Worm (Caenorhabditis elegans): ENCODE results near the gene F38A1.15.

The F38A1.15 gene

ce11 chrIV:1212357-1212756 is 30.8 kb downstream of the F38A1.15 start:
- TF ChIP-seq ahr-1 (tag; optimal IDR thresholded peaks at IDR 0.05), result no peak
- peak; percentile 89 for TF ChIP-seq unc-42 (tag; optimal IDR thresholded peaks at IDR 0.05)
- TF ChIP-seq elt-4 (tag; optimal IDR thresholded peaks at IDR 0.05), result no peak
- TF ChIP-seq syd-9 (tag; optimal IDR thresholded peaks at IDR 0.05), result no peak
- TF ChIP-seq pax-1 (tag; optimal IDR thresholded peaks at IDR 0.05), result no peak
- no peak for TF ChIP-seq ceh-24 (tag; optimal IDR thresholded peaks at IDR 0.05)
- TF ChIP-seq ceh-31 (tag; optimal IDR thresholded peaks at IDR 0.05), result no peak

ce11 chrIV:1211902-1212301 is 31.3 kb downstream of the F38A1.15 start:
- TF ChIP-seq ahr-1 (tag; optimal IDR thresholded peaks at IDR 0.05), result no peak
- no peak for TF ChIP-seq hlh-13 (GFP tag; optimal IDR thresholded peaks at IDR 0.05)
- TF ChIP-seq pha-4 (tag; optimal IDR thresholded peaks at IDR 0.05), result no peak
- no peak for TF ChIP-seq ceh-45 (GFP tag; IDR thresholded peaks at IDR 0.05)
- TF ChIP-seq ceh-24 (tag; optimal IDR thresholded peaks at IDR 0.05), result no peak
- no peak for TF ChIP-seq sox-4 (tag; optimal IDR thresholded peaks at IDR 0.05)
- no peak for TF ChIP-seq unc-42 (tag; optimal IDR thresholded peaks at IDR 0.05)
- no peak for TF ChIP-seq ceh-9 (tag; optimal IDR thresholded peaks at IDR 0.05)
- TF ChIP-seq ttx-3 (tag; optimal IDR thresholded peaks at IDR 0.05), result no peak
- no peak for TF ChIP-seq lim-6 (tag; optimal IDR thresholded peaks at IDR 0.05)
- TF ChIP-seq Y22D7AL.16 (tag; optimal IDR thresholded peaks at IDR 0.05), result no peak
- no peak for TF ChIP-seq ceh-34 (tag; optimal IDR thresholded peaks at IDR 0.05)

ce11 chrIV:1209813-1210212 is 33.4 kb downstream of the F38A1.15 start:
- TF ChIP-seq dve-1 (tag; optimal IDR thresholded peaks at IDR 0.05), result no peak

ce11 chrIV:1209320-1209719 is 33.9 kb downstream of the F38A1.15 start:
- no peak for TF ChIP-seq pros-1 (tag; optimal IDR thresholded peaks at IDR 0.05)
- no peak for TF ChIP-seq eyg-1 (tag; optimal IDR thresholded peaks at IDR 0.05)
- no peak for TF ChIP-seq zip-5 (tag; optimal IDR thresholded peaks at IDR 0.05)
- no peak for TF ChIP-seq ztf-16 (tag; optimal IDR thresholded peaks at IDR 0.05)
- no peak for TF ChIP-seq dmd-4 (tag; optimal IDR thresholded peaks at IDR 0.05; ENCODE audit: borderline replicate concordance)
- TF ChIP-seq gmeb-2 (tag; optimal IDR thresholded peaks at IDR 0.05), result no peak
- TF ChIP-seq C08G9.2 (tag; optimal IDR thresholded peaks at IDR 0.05), result no peak
- TF ChIP-seq F13H6.1 (tag; optimal IDR thresholded peaks at IDR 0.05), result no peak
- no peak for TF ChIP-seq fkh-6 (tag; optimal IDR thresholded peaks at IDR 0.05)
- TF ChIP-seq lim-6 (tag; optimal IDR thresholded peaks at IDR 0.05), result no peak
- TF ChIP-seq sox-2 (GFP tag; IDR thresholded peaks at IDR 0.05), result no peak
- TF ChIP-seq C38D4.7 (GFP tag; optimal IDR thresholded peaks at IDR 0.05), result no peak
- TF ChIP-seq ceh-19 (GFP tag; optimal IDR thresholded peaks at IDR 0.05), result no peak
- no peak for TF ChIP-seq fkh-10 (GFP tag; optimal IDR thresholded peaks at IDR 0.05)
- TF ChIP-seq hlh-15 (tag; optimal IDR thresholded peaks at IDR 0.05), result no peak
- TF ChIP-seq pax-1 (tag; optimal IDR thresholded peaks at IDR 0.05), result no peak
- no peak for TF ChIP-seq madf-2 (tag; optimal IDR thresholded peaks at IDR 0.05)
- no peak for TF ChIP-seq odd-2 (tag; optimal IDR thresholded peaks at IDR 0.05)
- TF ChIP-seq nhr-232 (tag; optimal IDR thresholded peaks at IDR 0.05), result no peak

ce11 chrIV:1207980-1208379 is 35.2 kb downstream of the F38A1.15 start, which contains the start of gene dsl-1:
Gene dsl-1, minus strand, starts transcription at chrIV:1208080.
- TF ChIP-seq nfya-1 (tag; optimal IDR thresholded peaks at IDR 0.05) (no peak), npax-4 (tag; optimal IDR thresholded peaks at IDR 0.05) (no peak), ceh-30 (tag; optimal IDR thresholded peaks at IDR 0.05) (no peak), unc-55 (GFP tag; optimal IDR thresholded peaks at IDR 0.05) (no peak), ceh-31 (tag; optimal IDR thresholded peaks at IDR 0.05) (no peak), pqm-1 (tag; optimal IDR thresholded peaks at IDR 0.05) (no peak), unc-42 (tag; optimal IDR thresholded peaks at IDR 0.05) (no peak), ceh-6 (GFP tag; optimal IDR thresholded peaks at IDR 0.05) (no peak), nhr-232 (tag; optimal IDR thresholded peaks at IDR 0.05) (no peak), unc-3 (GFP tag; conservative IDR thresholded peaks at IDR 0.05) (no peak), unc-3 (tag; optimal IDR thresholded peaks at IDR 0.05) (no peak), ets-4 (tag; optimal IDR thresholded peaks at IDR 0.05) (no peak), fkh-6 (tag; optimal IDR thresholded peaks at IDR 0.05) (no peak), elt-2 (tag; optimal IDR thresholded peaks at IDR 0.05) (no peak), K02D7.2 (tag; optimal IDR thresholded peaks at IDR 0.05) (no peak), ceh-9 (tag; optimal IDR thresholded peaks at IDR 0.05) (no peak), T23F11.4 (GFP tag; optimal IDR thresholded peaks at IDR 0.05) (no peak)
